Fruit fly (Drosophila melanogaster) whole organism, embryonic: ENCODE results near the gene GC.

ENCODE experiments used
- CG10431 ChIP-seq: fragments of 200-800 bp; sonication (Bioruptor generic); optimal IDR thresholded peaks from 3 replicates; lab custom pipeline; 2018; ENCODE audit warnings: missing biosample characterization, mild to moderate bottlenecking, missing genetic modification characterization
- CG17568 ChIP-seq: fragments of 200-800 bp; sonication (Bioruptor generic); optimal IDR thresholded peaks from 2 replicates; lab custom pipeline; 2018; ENCODE audit warnings: missing biosample characterization, mild to moderate bottlenecking, missing genetic modification characterization, moderate library complexity
- CG8359 ChIP-seq: fragments of 200-800 bp; sonication (Bioruptor generic); optimal IDR thresholded peaks from 2 replicates; lab custom pipeline; 2017; ENCODE audit warnings: missing biosample characterization, mild to moderate bottlenecking, missing genetic modification characterization, borderline replicate concordance
- Oli ChIP-seq: fragments of 200-800 bp; sonication (Bioruptor generic); optimal IDR thresholded peaks from 2 replicates; lab custom pipeline; 2018; ENCODE audit warnings: missing biosample characterization, mild to moderate bottlenecking, missing genetic modification characterization, moderate library complexity
- gt ChIP-seq: fragments of 200-800 bp; sonication (Bioruptor generic); IDR thresholded peaks from 2 replicates; pipeline ENCODE4 v1.3.6; 2022; ENCODE audit warnings: missing biosample characterization, missing genetic modification characterization

DNA sequence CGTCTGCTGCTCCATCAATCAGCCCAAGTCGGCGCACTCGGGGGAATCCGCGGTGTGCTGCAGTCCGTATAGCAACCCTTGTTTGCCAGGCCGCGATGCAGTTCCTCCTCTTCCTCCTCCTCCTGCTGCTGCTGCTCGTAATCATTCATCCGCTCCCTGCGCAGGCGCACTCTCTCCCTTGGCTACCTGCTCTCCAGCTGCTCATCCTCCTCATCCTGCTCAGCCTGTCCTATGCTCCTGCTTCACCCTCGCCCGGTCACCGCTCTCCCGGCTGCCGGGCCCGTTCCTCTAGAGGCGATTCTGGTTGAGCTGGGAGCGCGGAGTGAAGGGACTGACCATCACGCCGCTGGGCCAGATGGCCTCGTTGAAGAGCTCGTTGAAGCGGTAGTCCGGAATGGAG lies 2.2 kb downstream of the GC start:
- TF ChIP-seq CG17568 (GFP tag; lab: Kevin White, UChicago) (no peak), CG8359 (no peak), CG10431 (GFP tag; lab: Kevin White, UChicago) (no peak), gt (GFP tag; lab: Robert Waterston, UW) (no peak), Oli (tag; lab: Kevin White, UChicago) (no peak)
